Worm (Caenorhabditis elegans) whole organism, L4/young adult: Measurements from ENCODE around the gene far-8.

Experiments
- W03F9.2 ChIP-seq: fragments of 150-350 bp; optimal IDR thresholded peaks from 2 replicates; lab custom pipeline; 2014; ENCODE audit warnings: missing biosample characterization, missing genetic modification characterization
- dao-5 ChIP-seq: sonication (generic microtip); optimal IDR thresholded peaks from 2 replicates; lab custom pipeline; 2016; ENCODE audit warnings: missing genotype, missing genetic modification characterization, moderate library complexity, missing compliant biosample characterization
- him-1 ChIP-seq: sonication (generic microtip); optimal IDR thresholded peaks from 2 replicates; lab custom pipeline; 2016; ENCODE audit warnings: missing genotype, missing genetic modification reagents, missing genetic modification characterization, missing compliant biosample characterization

ce11 chrIII:870555-870954 lies 27.8 kb downstream of the far-8 start:
- TF ChIP-seq dao-5 (tag; lab: Kevin White, UChicago) (no peak), him-1 (tag; lab: Kevin White, UChicago) (no peak), W03F9.2 (no peak)
